Worm (Caenorhabditis elegans) whole organism, mixed stage, embryonic: ENCODE data around the gene ins-39.

Experiments used
- M03D4.4 ChIP-seq: sonication (generic microtip); optimal IDR thresholded peaks from 2 replicates; lab custom pipeline; 2017; ENCODE audit warnings: mild to moderate bottlenecking, missing genetic modification characterization, missing compliant biosample characterization
- bed-3 ChIP-seq: fragments of 200-800 bp; sonication (Bioruptor generic); optimal IDR thresholded peaks from 3 replicates; lab custom pipeline; 2018; ENCODE audit warnings: mild to moderate bottlenecking, missing genetic modification characterization, moderate library complexity, missing compliant biosample characterization
- blmp-1 ChIP-seq: fragments of 150-350 bp; optimal IDR thresholded peaks from 2 replicates; lab custom pipeline; 2014; ENCODE audit warnings: missing biosample characterization, missing genetic modification characterization
- ceh-39 ChIP-seq: fragments of 150-350 bp; optimal IDR thresholded peaks from 2 replicates; lab custom pipeline; 2014; ENCODE audit warnings: missing biosample characterization, missing genetic modification characterization
- ceh-43 ChIP-seq: fragments of 200-800 bp; sonication (Bioruptor generic); optimal IDR thresholded peaks from 2 replicates; lab custom pipeline; 2018; ENCODE audit warnings: mild to moderate bottlenecking, missing genetic modification characterization, moderate library complexity, missing compliant biosample characterization
- ceh-83 ChIP-seq: fragments of 200-800 bp; sonication (Bioruptor generic); optimal IDR thresholded peaks from 2 replicates; lab custom pipeline; 2018; ENCODE audit warnings: mild to moderate bottlenecking, missing genetic modification characterization, missing compliant biosample characterization
- ces-1 ChIP-seq: fragments of 150-350 bp; optimal IDR thresholded peaks from 2 replicates; lab custom pipeline; 2014; ENCODE audit warnings: missing biosample characterization, missing genetic modification reagents, missing genetic modification characterization
- cnd-1 ChIP-seq: fragments of 200-800 bp; sonication (Bioruptor generic); optimal IDR thresholded peaks from 2 replicates; lab custom pipeline; 2018; ENCODE audit warnings: mild to moderate bottlenecking, missing genetic modification characterization, missing compliant biosample characterization
- drap-1 ChIP-seq: fragments of 200-800 bp; sonication (Bioruptor generic); optimal IDR thresholded peaks from 3 replicates; lab custom pipeline; 2018; ENCODE audit warnings: mild to moderate bottlenecking, missing genetic modification characterization, missing compliant biosample characterization
- elt-1 ChIP-seq: sonication (generic microtip); optimal IDR thresholded peaks from 2 replicates; lab custom pipeline; 2017; ENCODE audit warnings: missing genetic modification characterization, mild to moderate bottlenecking, missing compliant biosample characterization, antibody characterized with exemption, moderate library complexity, borderline replicate concordance; ENCODE audit not compliant: insufficient read depth
- elt-3 ChIP-seq: fragments of 150-350 bp; optimal IDR thresholded peaks from 2 replicates; lab custom pipeline; 2014; ENCODE audit warnings: missing biosample characterization, missing genetic modification characterization
- flh-1 ChIP-seq: fragments of 200-800 bp; sonication (Bioruptor generic); optimal IDR thresholded peaks from 2 replicates; lab custom pipeline; 2018; ENCODE audit warnings: mild to moderate bottlenecking, missing genetic modification characterization, moderate library complexity, missing compliant biosample characterization
- ham-2 ChIP-seq: fragments of 200-800 bp; sonication (Bioruptor generic); optimal IDR thresholded peaks from 2 replicates; lab custom pipeline; 2018; ENCODE audit warnings: mild to moderate bottlenecking, missing genetic modification characterization, missing compliant biosample characterization
- hlh-1 ChIP-seq: fragments of 150-350 bp; optimal IDR thresholded peaks from 2 replicates; lab custom pipeline; 2014; ENCODE audit warnings: missing biosample characterization, missing genetic modification reagents, missing genetic modification characterization
- lin-13 ChIP-seq: fragments of 150-350 bp; optimal IDR thresholded peaks from 2 replicates; lab custom pipeline; 2014; ENCODE audit warnings: missing biosample characterization, missing genetic modification characterization
- lin-32 ChIP-seq: fragments of 200-800 bp; sonication (Bioruptor generic); optimal IDR thresholded peaks from 2 replicates; lab custom pipeline; 2018; ENCODE audit warnings: mild to moderate bottlenecking, missing genetic modification characterization, missing compliant biosample characterization
- lsy-2 ChIP-seq: fragments of 150-350 bp; optimal IDR thresholded peaks from 2 replicates; lab custom pipeline; 2014; ENCODE audit warnings: missing biosample characterization, missing genetic modification characterization
- mab-5 ChIP-seq: fragments of 150-350 bp; optimal IDR thresholded peaks from 2 replicates; lab custom pipeline; 2014; ENCODE audit warnings: missing biosample characterization, missing genetic modification characterization
- mep-1 ChIP-seq: fragments of 150-350 bp; optimal IDR thresholded peaks from 2 replicates; lab custom pipeline; 2017; ENCODE audit warnings: missing biosample characterization, missing genetic modification reagents, missing genetic modification characterization, inconsistent platforms
- mls-2 ChIP-seq: sonication (generic microtip); optimal IDR thresholded peaks from 2 replicates; lab custom pipeline; 2016; ENCODE audit warnings: mild to moderate bottlenecking, missing genetic modification characterization, moderate library complexity, missing compliant biosample characterization
- nhr-12 ChIP-seq: fragments of 150-350 bp; optimal IDR thresholded peaks from 2 replicates; lab custom pipeline; 2014; ENCODE audit warnings: missing biosample characterization, missing genetic modification characterization
- nhr-2 ChIP-seq: fragments of 150-350 bp; optimal IDR thresholded peaks from 2 replicates; lab custom pipeline; 2014; ENCODE audit warnings: missing biosample characterization, missing genetic modification characterization
- nhr-237 ChIP-seq: fragments of 150-350 bp; optimal IDR thresholded peaks from 2 replicates; lab custom pipeline; 2014; ENCODE audit warnings: missing biosample characterization, missing genetic modification characterization
- nhr-28 ChIP-seq: fragments of 150-350 bp; optimal IDR thresholded peaks from 2 replicates; lab custom pipeline; 2014; ENCODE audit warnings: missing biosample characterization, missing genetic modification characterization
- nhr-76 ChIP-seq: sonication (generic microtip); optimal IDR thresholded peaks from 2 replicates; lab custom pipeline; 2017; ENCODE audit warnings: missing biosample characterization, missing genetic modification characterization
- pha-4 ChIP-seq: fragments of 150-350 bp; optimal IDR thresholded peaks from 2 replicates; lab custom pipeline; 2018; ENCODE audit warnings: missing biosample characterization, missing genetic modification reagents, missing genetic modification characterization
- sem-2 ChIP-seq: fragments of 200-800 bp; sonication (Bioruptor generic); optimal IDR thresholded peaks from 2 replicates; lab custom pipeline; 2018; ENCODE audit warnings: mild to moderate bottlenecking, missing genetic modification characterization, missing compliant biosample characterization
- snpc-4 ChIP-seq: fragments of 150-350 bp; optimal IDR thresholded peaks from 2 replicates; lab custom pipeline; 2014; ENCODE audit warnings: missing biosample characterization, missing genetic modification characterization
- sptf-1 ChIP-seq: sonication (generic microtip); optimal IDR thresholded peaks from 2 replicates; lab custom pipeline; 2017; ENCODE audit warnings: mild to moderate bottlenecking, missing genetic modification characterization, moderate library complexity, missing compliant biosample characterization
- tbx-8 ChIP-seq: fragments of 200-800 bp; sonication (Bioruptor generic); optimal IDR thresholded peaks from 2 replicates; lab custom pipeline; 2018; ENCODE audit warnings: mild to moderate bottlenecking, missing genetic modification characterization, moderate library complexity, missing compliant biosample characterization
- unc-120 ChIP-seq: sonication (generic microtip); optimal IDR thresholded peaks from 2 replicates; lab custom pipeline; 2017; ENCODE audit warnings: missing genetic modification characterization, missing compliant biosample characterization; ENCODE audit not compliant: poor library complexity, severe bottlenecking
- unc-39 ChIP-seq: fragments of 150-350 bp; optimal IDR thresholded peaks from 2 replicates; lab custom pipeline; 2014; ENCODE audit warnings: missing biosample characterization, missing genetic modification characterization
- unc-62 ChIP-seq: fragments of 150-350 bp; optimal IDR thresholded peaks from 2 replicates; lab custom pipeline; 2014; ENCODE audit warnings: missing biosample characterization, missing genetic modification reagents, missing genetic modification characterization
- zip-8 ChIP-seq: fragments of 150-350 bp; optimal IDR thresholded peaks from 2 replicates; lab custom pipeline; 2014; ENCODE audit warnings: missing biosample characterization, missing genetic modification characterization
- ztf-11 ChIP-seq: fragments of 150-350 bp; optimal IDR thresholded peaks from 2 replicates; lab custom pipeline; 2014; ENCODE audit warnings: missing biosample characterization, missing genetic modification characterization

ins-39 gene

ce11 chrX:1358295-1358694 lies 14.1 kb upstream of the ins-39 start, which contains the start of gene F56C3.3:
TSS of gene F56C3.3 (minus strand) at chrX:1358395.
- TF ChIP-seq sem-2 (GFP tag; lab: Kevin White, UChicago): no peak
- TF ChIP-seq hlh-1 (tag; lab: Kevin White, UChicago): no peak
- no peak for TF ChIP-seq elt-1 (tag; lab: Kevin White, UChicago)
- TF ChIP-seq ztf-11 (tag; lab: Kevin White, UChicago): no peak
- TF ChIP-seq tbx-8 (GFP tag; lab: Kevin White, UChicago): no peak
- TF ChIP-seq elt-3 (tag; lab: Kevin White, UChicago): no peak
- TF ChIP-seq nhr-2: no peak
- no peak for TF ChIP-seq lsy-2 (tag; lab: Kevin White, UChicago)
- TF ChIP-seq nhr-237 (tag; lab: Kevin White, UChicago): no peak
- TF ChIP-seq lin-13 (tag; lab: Kevin White, UChicago): no peak

- peak; percentile 44 for TF ChIP-seq mab-5 (tag; lab: Kevin White, UChicago)
- peak; percentile 93 for TF ChIP-seq ces-1 (GFP tag; lab: Kevin White, UChicago)
- TF ChIP-seq cnd-1 (tag; lab: Kevin White, UChicago): peak; percentile 67
- TF ChIP-seq mls-2 (tag; lab: Kevin White, UChicago): no peak
- TF ChIP-seq nhr-12 (tag; lab: Kevin White, UChicago): peak; percentile 73
- TF ChIP-seq sem-2 (GFP tag; lab: Kevin White, UChicago): no peak
- TF ChIP-seq zip-8 (tag; lab: Kevin White, UChicago): no peak
- peak; percentile 51 for TF ChIP-seq unc-120 (tag; lab: Kevin White, UChicago)
- no peak for TF ChIP-seq flh-1 (GFP tag; lab: Kevin White, UChicago)
- peak; percentile 83 for TF ChIP-seq pha-4 (tag; lab: Kevin White, UChicago)
- peak; percentile 79 for TF ChIP-seq lin-13 (tag; lab: Kevin White, UChicago)
- no peak for TF ChIP-seq nhr-28 (tag; lab: Kevin White, UChicago)
- no peak for TF ChIP-seq blmp-1
- no peak for TF ChIP-seq lin-32 (GFP tag; lab: Kevin White, UChicago)
- peak; percentile 74 for TF ChIP-seq sptf-1 (tag; lab: Kevin White, UChicago)
- peak; percentile 98 for TF ChIP-seq nhr-237 (tag; lab: Kevin White, UChicago)
- peak; percentile 85 for TF ChIP-seq drap-1 (GFP tag; lab: Kevin White, UChicago)
- TF ChIP-seq snpc-4 (tag; lab: Kevin White, UChicago): no peak
- TF ChIP-seq nhr-2: peak; percentile 27
- no peak for TF ChIP-seq tbx-8 (GFP tag; lab: Kevin White, UChicago)
- TF ChIP-seq bed-3 (GFP tag; lab: Kevin White, UChicago): no peak
- TF ChIP-seq ceh-43 (GFP tag; lab: Kevin White, UChicago): no peak
- no peak for TF ChIP-seq M03D4.4 (tag; lab: Kevin White, UChicago)
- TF ChIP-seq hlh-1 (tag; lab: Kevin White, UChicago): peak; percentile 48
- TF ChIP-seq elt-3 (tag; lab: Kevin White, UChicago): peak; percentile 65
- TF ChIP-seq ceh-83 (GFP tag; lab: Kevin White, UChicago): no peak
- peak; percentile 76 for TF ChIP-seq lsy-2 (tag; lab: Kevin White, UChicago)
- TF ChIP-seq mep-1 (tag; lab: Kevin White, UChicago): peak; percentile 88
- TF ChIP-seq ztf-11 (tag; lab: Kevin White, UChicago): peak; percentile 68
- TF ChIP-seq ham-2 (GFP tag; lab: Kevin White, UChicago): no peak
- peak; percentile 50 for TF ChIP-seq nhr-76 (tag; lab: Kevin White, UChicago)
- TF ChIP-seq ceh-39: peak; percentile 77
- TF ChIP-seq unc-62 (GFP tag; lab: Kevin White, UChicago): peak; percentile 67
- TF ChIP-seq elt-1 (tag; lab: Kevin White, UChicago): no peak
- TF ChIP-seq unc-39: no peak
Observed at ce11 chrX:1344818-1345217, 597 bp upstream of the ins-39 start.

- TF ChIP-seq drap-1 (GFP tag; lab: Kevin White, UChicago): no peak
- no peak for TF ChIP-seq ham-2 (GFP tag; lab: Kevin White, UChicago)
- TF ChIP-seq nhr-237 (tag; lab: Kevin White, UChicago): no peak
Observed at ce11 chrX:1338906-1339673, 5.1 kb downstream of the ins-39 start.
